Fruit fly (Drosophila melanogaster) whole organism, embryonic: ENCODE data around the gene Vm32E.

Source experiments
- Abd-B ChIP-seq: fragments of 200-800 bp; sonication (Bioruptor generic); optimal IDR thresholded peaks from 2 replicates; lab custom pipeline; 2018; ENCODE audit warnings: missing biosample characterization, mild to moderate bottlenecking, missing genetic modification characterization, moderate library complexity
- Adf1 ChIP-seq: fragments of 200-800 bp; sonication (Bioruptor generic); IDR thresholded peaks from 2 replicates; pipeline ENCODE4 v1.3.6; 2022; ENCODE audit warnings: missing biosample characterization, missing genetic modification characterization
- Atf6 ChIP-seq: fragments of 200-800 bp; sonication (Bioruptor generic); IDR thresholded peaks from 2 replicates; pipeline ENCODE4 v1.3.6; 2022; ENCODE audit warnings: missing biosample characterization, missing genetic modification characterization
- Awh ChIP-seq: fragments of 200-800 bp; sonication (Bioruptor generic); IDR thresholded peaks from 2 replicates; pipeline ENCODE4, ENCODE4 v1.3.6; 2022; ENCODE audit warnings: missing biosample characterization, missing genetic modification characterization
- B-H1 ChIP-seq: fragments of 200-800 bp; sonication (Bioruptor generic); IDR thresholded peaks from 3 replicates; pipeline ENCODE4 v1.3.6; 2022; ENCODE audit warnings: missing biosample characterization, missing genetic modification characterization
- CG10366 ChIP-seq: fragments of 200-800 bp; sonication (Bioruptor generic); IDR thresholded peaks from 2 replicates; pipeline ENCODE4 v1.3.6; 2022; ENCODE audit warnings: missing biosample characterization, missing genetic modification characterization
- CG11504 ChIP-seq: fragments of 200-800 bp; sonication (Bioruptor generic); optimal IDR thresholded peaks from 3 replicates; lab custom pipeline; 2019; ENCODE audit warnings: missing biosample characterization, mild to moderate bottlenecking, missing genetic modification characterization, moderate library complexity
- CG12104 ChIP-seq: fragments of 200-800 bp; sonication (Bioruptor generic); optimal IDR thresholded peaks from 3 replicates; lab custom pipeline; 2016; ENCODE audit warnings: missing biosample characterization, missing genetic modification characterization
- CG1233 ChIP-seq: fragments of 200-800 bp; sonication (Bioruptor generic); optimal IDR thresholded peaks from 4 replicates; lab custom pipeline; 2018; ENCODE audit warnings: missing biosample characterization, mild to moderate bottlenecking, missing genetic modification characterization
- CG13624 ChIP-seq: fragments of 200-800 bp; sonication (Bioruptor generic); optimal IDR thresholded peaks from 2 replicates; lab custom pipeline; 2016; ENCODE audit warnings: missing biosample characterization, missing genetic modification characterization
- CG18619 ChIP-seq: fragments of 200-800 bp; sonication (Bioruptor generic); optimal IDR thresholded peaks from 3 replicates; lab custom pipeline; 2017; ENCODE audit warnings: missing biosample characterization, mild to moderate bottlenecking, missing genetic modification characterization
- CG31441 ChIP-seq: fragments of 200-800 bp; sonication (Bioruptor generic); IDR thresholded peaks from 2 replicates; pipeline ENCODE4 v1.3.6; 2022; ENCODE audit warnings: missing biosample characterization, missing genetic modification characterization
- CG5180 ChIP-seq: fragments of 200-800 bp; sonication (Bioruptor generic); optimal IDR thresholded peaks from 3 replicates; lab custom pipeline; 2017; ENCODE audit warnings: missing biosample characterization, missing genetic modification characterization, mild to moderate bottlenecking, moderate library complexity, missing genetic modification reagents
- CG7928 ChIP-seq: fragments of 200-800 bp; sonication (Bioruptor generic); optimal IDR thresholded peaks from 2 replicates; lab custom pipeline; 2017; ENCODE audit warnings: missing biosample characterization, mild to moderate bottlenecking, missing genetic modification characterization
- CG9437 ChIP-seq: fragments of 200-800 bp; sonication (Bioruptor generic); optimal IDR thresholded peaks from 2 replicates; lab custom pipeline; 2018; ENCODE audit warnings: missing biosample characterization, mild to moderate bottlenecking, missing genetic modification characterization
- CG9727 ChIP-seq: fragments of 200-800 bp; sonication (Bioruptor generic); optimal IDR thresholded peaks from 3 replicates; lab custom pipeline; 2017; ENCODE audit warnings: missing biosample characterization, mild to moderate bottlenecking, missing genetic modification characterization
- CG9932 ChIP-seq: fragments of 200-800 bp; sonication (Bioruptor generic); IDR thresholded peaks from 2 replicates; pipeline ENCODE4 v1.3.6; 2022; ENCODE audit warnings: missing biosample characterization, missing genetic modification characterization
- D19A ChIP-seq: fragments of 200-800 bp; optimal IDR thresholded peaks from 3 replicates; lab custom pipeline; 2019; ENCODE audit warnings: missing biosample characterization, mild to moderate bottlenecking, missing genetic modification characterization, moderate library complexity
- Dek ChIP-seq: fragments of 200-800 bp; sonication (Bioruptor generic); optimal IDR thresholded peaks from 3 replicates; lab custom pipeline; 2019; ENCODE audit warnings: missing biosample characterization, mild to moderate bottlenecking, missing genetic modification characterization, moderate library complexity
- Dref ChIP-seq: fragments of 200-800 bp; sonication (Bioruptor generic); IDR thresholded peaks from 2 replicates; pipeline ENCODE4 v1.3.6; 2022; ENCODE audit warnings: missing biosample characterization, missing genetic modification characterization
- Eip74EF ChIP-seq, 2 experiments: fragments of 200-800 bp in 1 of 2; fragments of >200 bp in 1 of 2; sonication (Bioruptor generic) in 1 of 2; optimal IDR thresholded peaks; 2 replicates each; lab custom pipeline; 2017 to 2019; ENCODE audit warnings: missing biosample characterization in 2 of 2, missing genetic modification characterization in 2 of 2, mild to moderate bottlenecking in 1 of 2, moderate library complexity in 1 of 2
- MBD-R2 ChIP-seq: fragments of 200-800 bp; sonication (Bioruptor generic); IDR thresholded peaks from 2 replicates; pipeline ENCODE4 v1.3.6; 2022; ENCODE audit warnings: missing biosample characterization, missing genetic modification characterization
- Myb ChIP-seq: fragments of 200-800 bp; sonication (Bioruptor generic); optimal IDR thresholded peaks from 2 replicates; lab custom pipeline; 2016; ENCODE audit warnings: missing biosample characterization, missing genetic modification characterization
- NFAT ChIP-seq: fragments of 200-800 bp; sonication (Bioruptor generic); IDR thresholded peaks from 2 replicates; pipeline ENCODE4 v1.3.6; 2022; ENCODE audit warnings: missing biosample characterization, missing genetic modification characterization
- Neu2 ChIP-seq: fragments of 200-800 bp; sonication (Bioruptor generic); optimal IDR thresholded peaks from 3 replicates; lab custom pipeline; 2016; ENCODE audit warnings: missing biosample characterization, missing genetic modification characterization, borderline replicate concordance
- Oaz ChIP-seq: fragments of 200-800 bp; sonication (Bioruptor generic); IDR thresholded peaks from 2 replicates; pipeline ENCODE4 v1.3.6; 2022; ENCODE audit warnings: missing biosample characterization, missing genetic modification characterization
- Ptx1 ChIP-seq: fragments of 200-800 bp; sonication (Bioruptor generic); IDR thresholded peaks from 2 replicates; pipeline ENCODE4 v1.3.6; 2022; ENCODE audit warnings: missing biosample characterization, missing genetic modification characterization
- Sry-δ ChIP-seq: fragments of 200-800 bp; sonication (Bioruptor generic); optimal IDR thresholded peaks from 2 replicates; lab custom pipeline; 2016; ENCODE audit warnings: missing biosample characterization, missing genetic modification characterization
- Tbp ChIP-seq: fragments of >200 bp; optimal IDR thresholded peaks from 2 replicates; lab custom pipeline; 2018; ENCODE audit warnings: missing biosample characterization, missing genetic modification characterization
- Trl ChIP-seq, 3 experiments: fragments of >200 bp in 2 of 3; fragments of 200-800 bp in 1 of 3; sonication (Bioruptor generic) in 1 of 3; optimal IDR thresholded peaks; 2 replicates in 1 of 3; 3 replicates in 2 of 3; lab custom pipeline; 2016 to 2017; ENCODE audit warnings: missing biosample characterization in 1 of 3, missing genetic modification characterization in 1 of 3
- bab2 ChIP-seq: fragments of 200-800 bp; sonication (Bioruptor generic); optimal IDR thresholded peaks from 2 replicates; lab custom pipeline; 2016; ENCODE audit warnings: missing biosample characterization, missing genetic modification characterization
- chinmo ChIP-seq: fragments of 200-800 bp; sonication (Bioruptor generic); IDR thresholded peaks from 4 replicates; pipeline ENCODE4 v1.3.6; 2022; ENCODE audit warnings: missing biosample characterization, missing genetic modification characterization; ENCODE audit not compliant: partially characterized antibody
- ci ChIP-seq: fragments of 200-800 bp; sonication (Bioruptor generic); IDR thresholded peaks from 3 replicates; pipeline ENCODE4 v1.3.6; 2022; ENCODE audit warnings: missing biosample characterization, missing genetic modification characterization
- eve ChIP-seq, 2 experiments: fragments of >200 bp; optimal IDR thresholded peaks; 2 replicates each; lab custom pipeline; 2017; ENCODE audit warnings: missing biosample characterization in 2 of 2, missing genetic modification characterization in 2 of 2
- gcm2 ChIP-seq: fragments of 200-800 bp; sonication (Bioruptor generic); optimal IDR thresholded peaks from 2 replicates; lab custom pipeline; 2016; ENCODE audit warnings: missing biosample characterization, missing genetic modification characterization
- grn ChIP-seq: fragments of 200-800 bp; sonication (Bioruptor generic); optimal IDR thresholded peaks from 3 replicates; lab custom pipeline; 2017; ENCODE audit warnings: missing biosample characterization, missing genetic modification characterization
- jing ChIP-seq: fragments of 200-800 bp; sonication (Bioruptor generic); optimal IDR thresholded peaks from 2 replicates; lab custom pipeline; 2018; ENCODE audit warnings: missing biosample characterization, mild to moderate bottlenecking, missing genetic modification characterization
- kni ChIP-seq: fragments of 200-800 bp; sonication (Bioruptor generic); optimal IDR thresholded peaks from 3 replicates; lab custom pipeline; 2017; ENCODE audit warnings: mild to moderate bottlenecking, missing biosample characterization, missing genetic modification reagents, missing genetic modification characterization
- nmo ChIP-seq: fragments of 200-800 bp; sonication (Bioruptor generic); optimal IDR thresholded peaks from 2 replicates; lab custom pipeline; 2018; ENCODE audit warnings: missing biosample characterization, mild to moderate bottlenecking, missing genetic modification characterization, moderate library complexity
- pho ChIP-seq: fragments of 200-800 bp; sonication (Bioruptor generic); optimal IDR thresholded peaks from 2 replicates; lab custom pipeline; 2016; ENCODE audit warnings: missing biosample characterization, missing genetic modification characterization
- prd ChIP-seq, 3 experiments: fragments of >200 bp in 2 of 3; fragments of 200-800 bp in 1 of 3; sonication (Bioruptor generic) in 1 of 3; optimal IDR thresholded peaks in 2 of 3; IDR thresholded peaks in 1 of 3; 2 replicates in 2 of 3; 3 replicates in 1 of 3; pipeline versions ENCODE4 v1.3.6 to Lab custom; 2017 to 2022; ENCODE audit warnings: missing biosample characterization in 1 of 3, missing genetic modification characterization in 1 of 3
- sens ChIP-seq: fragments of 200-800 bp; sonication (Bioruptor generic); peaks from one replicate; lab custom pipeline; 2016; ENCODE audit warnings: missing biosample characterization, missing genetic modification characterization
- trh ChIP-seq: fragments of 200-800 bp; sonication (Bioruptor generic); optimal IDR thresholded peaks from 2 replicates; lab custom pipeline; 2016; ENCODE audit warnings: missing biosample characterization, missing genetic modification characterization
- vfl ChIP-seq: fragments of 200-800 bp; sonication (Bioruptor generic); optimal IDR thresholded peaks from 2 replicates; lab custom pipeline; 2016; ENCODE audit warnings: missing biosample characterization, missing genetic modification characterization
- vvl ChIP-seq: fragments of 200-800 bp; sonication (Bioruptor generic); IDR thresholded peaks from 2 replicates; pipeline ENCODE4 v1.3.6; 2022; ENCODE audit warnings: missing biosample characterization, missing genetic modification characterization

Vm32E gene

DNA sequence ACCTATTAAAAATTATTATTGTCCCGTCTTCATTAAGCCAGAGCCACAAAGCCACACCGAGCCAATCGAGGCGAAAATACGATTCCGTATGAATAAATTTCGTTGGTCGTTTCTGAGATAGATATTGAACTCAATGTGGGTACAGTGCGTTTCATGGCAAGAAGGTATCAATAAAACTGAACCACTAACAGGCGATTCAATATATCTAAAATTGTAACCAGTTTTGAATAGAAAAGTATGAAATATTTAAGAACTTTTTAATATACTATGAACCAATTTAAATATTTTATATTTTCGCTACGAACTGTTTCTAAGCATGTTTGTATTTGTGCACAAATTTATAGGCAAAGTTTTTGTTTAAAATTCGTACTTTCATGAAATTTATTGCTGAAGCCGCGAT, 27.6 kb upstream of the Vm32E start (continued):
- TF ChIP-seq Dek (tag; lab: Kevin White, UChicago) (peak; percentile 81), vfl (GFP tag; lab: Kevin White, UChicago) (peak; percentile 59), Adf1 (peak; percentile 54), CG9727 (GFP tag; lab: Kevin White, UChicago) (peak; percentile 29), bab2 (peak; percentile 27), Abd-B (GFP tag; lab: Kevin White, UChicago) (no peak), trh (GFP tag; lab: Kevin White, UChicago) (no peak), CG5180 (no peak), ci (GFP tag; lab: Robert Waterston, UW) (no peak), Myb (peak; percentile 10), CG9437 (GFP tag; lab: Kevin White, UChicago) (peak; percentile 11), CG12104 (peak; percentile 2), pho (peak; percentile 21), CG31441 (0 out of 2 replicates have a peak, but pooled peaks have one; percentile 22), Tbp (GFP tag; lab: Kevin White, UChicago) (no peak), B-H1 (GFP tag; lab: Robert Waterston, UW) (peak; percentile 15; the same call in 2 of the 3 replicates), Atf6 (GFP tag; lab: Robert Waterston, UW) (peak; percentile 71), vvl (GFP tag; lab: Robert Waterston, UW) (peak; percentile 55), CG13624 (GFP tag; lab: Kevin White, UChicago) (peak; percentile 46), Ptx1 (GFP tag; lab: Robert Waterston, UW) (peak; percentile 67), CG11504 (tag; lab: Kevin White, UChicago) (peak; percentile 24), CG1233 (GFP tag; lab: Kevin White, UChicago) (no peak), Sry-δ (GFP tag; lab: Kevin White, UChicago) (no peak), CG18619 (GFP tag; lab: Kevin White, UChicago) (peak; percentile 64), MBD-R2 (GFP tag; lab: Robert Waterston, UW) (no peak), CG9932 (peak; percentile 87), nmo (GFP tag; lab: Kevin White, UChicago) (peak; percentile 10), Dref (GFP tag; lab: Robert Waterston, UW) (no peak), NFAT (peak; percentile 45)
- TF ChIP-seq, all 482 proteins: peak for 145

DNA sequence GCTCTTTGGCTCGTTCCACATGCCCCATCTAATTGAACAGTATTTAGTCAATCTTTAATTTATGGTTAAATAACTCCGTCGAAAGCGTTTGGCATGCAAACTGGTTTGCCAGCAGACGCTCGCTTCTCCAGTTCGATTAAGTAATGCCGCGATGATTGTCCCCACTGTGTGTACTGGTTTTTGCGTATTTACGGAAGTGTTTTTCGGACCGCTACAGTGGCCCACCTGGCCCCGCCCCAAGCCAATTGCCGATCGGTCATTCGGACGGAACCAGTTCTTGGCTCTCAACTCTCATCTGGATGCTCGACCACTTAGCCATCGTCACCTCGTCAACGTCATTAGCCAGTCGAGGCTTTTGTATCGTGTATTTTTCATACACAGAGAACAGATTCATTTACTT, 25.3 kb upstream of the Vm32E start:
- TF ChIP-seq CG10366, result no peak
- 0 out of 2 replicates have a peak, but pooled peaks have one; percentile 32 for TF ChIP-seq Awh (GFP tag; lab: Robert Waterston, UW)
- 0 out of 4 replicates have a peak, but pooled peaks have one; percentile 5 for TF ChIP-seq chinmo
- TF ChIP-seq Neu2, result no peak
- peak in 1 of 2 experiments; percentile 21 for TF ChIP-seq Eip74EF (GFP tag; optimal IDR thresholded peaks at IDR 0.05; lab: Kevin White, UChicago)
- no peak for TF ChIP-seq Oaz
- no peak for TF ChIP-seq jing
- no peak for TF ChIP-seq gcm2 (GFP tag; lab: Kevin White, UChicago)
- TF ChIP-seq kni, result no peak
- TF ChIP-seq Trl (optimal IDR thresholded peaks at IDR 0.05; lab: Kevin White, UChicago), result no peak
- TF ChIP-seq Trl (GFP tag; optimal IDR thresholded peaks at IDR 0.05; lab: Kevin White, UChicago), result no peak
- TF ChIP-seq CG7928 (GFP tag; lab: Kevin White, UChicago), result no peak

- TF ChIP-seq D19A (tag; lab: Kevin White, UChicago), result peak; percentile 65
- peak; percentile 69 for TF ChIP-seq grn (GFP tag; lab: Kevin White, UChicago)
- no peak for TF ChIP-seq prd (optimal IDR thresholded peaks at IDR 0.05; lab: Kevin White, UChicago)
- TF ChIP-seq prd (GFP tag; IDR thresholded peaks at IDR 0.05; lab: Robert Waterston, UW), result no peak
- peak in 1 of 2 experiments; percentile 22 for TF ChIP-seq eve (GFP tag; optimal IDR thresholded peaks at IDR 0.05; lab: Kevin White, UChicago)
- peak; percentile 37 for TF ChIP-seq sens (GFP tag; lab: Kevin White, UChicago)
These were observed 24.8 kb upstream of the Vm32E start for dm6 chr2L:11196219-11196618.
